Worm (Caenorhabditis elegans) whole organism, young adult: Measurements from ENCODE around the gene col-76.
A peak's percentile ranks its signal among the peaks of the same experiment; 100 is the strongest.

Experiments used
- B0019.2 ChIP-seq: fragments of 200-800 bp; sonication (Bioruptor generic); conservative IDR thresholded peaks from 2 replicates; pipeline ENCODE4 v1.3.6; 2022; ENCODE audit warnings: missing genetic modification reagents, missing genetic modification characterization, missing compliant biosample characterization
- B0261.1 ChIP-seq: sonication (generic microtip); optimal IDR thresholded peaks from 2 replicates; lab custom pipeline; 2016; ENCODE audit warnings: mild to moderate bottlenecking, missing genetic modification characterization, moderate library complexity, missing compliant biosample characterization
- C17E4.6 ChIP-seq: fragments of 200-800 bp; sonication (Bioruptor generic); IDR thresholded peaks from 2 replicates; pipeline ENCODE4 v1.3.6; 2022; ENCODE audit warnings: missing genetic modification reagents, missing genetic modification characterization, missing compliant biosample characterization
- F10E7.11 ChIP-seq: sonication (generic microtip); optimal IDR thresholded peaks from 2 replicates; lab custom pipeline; 2017; ENCODE audit warnings: mild to moderate bottlenecking, missing genetic modification characterization, moderate library complexity, missing compliant biosample characterization
- F57A8.1 ChIP-seq: fragments of 200-800 bp; sonication (Bioruptor generic); optimal IDR thresholded peaks from 2 replicates; lab custom pipeline; 2018; ENCODE audit warnings: mild to moderate bottlenecking, missing genetic modification characterization, moderate library complexity, missing compliant biosample characterization
- K12H6.12 ChIP-seq: fragments of 200-800 bp; sonication (Bioruptor generic); optimal IDR thresholded peaks from 2 replicates; lab custom pipeline; 2018; ENCODE audit warnings: mild to moderate bottlenecking, missing genetic modification characterization, missing compliant biosample characterization
- T07F8.4 ChIP-seq: sonication (generic microtip); optimal IDR thresholded peaks from 2 replicates; lab custom pipeline; 2016; ENCODE audit warnings: mild to moderate bottlenecking, missing genetic modification characterization, moderate library complexity, missing compliant biosample characterization
- Y53F4B.3 ChIP-seq: fragments of 200-800 bp; sonication (Bioruptor generic); IDR thresholded peaks from 2 replicates; pipeline ENCODE4 v1.3.6; 2022; ENCODE audit warnings: missing genetic modification reagents, missing genetic modification characterization, missing compliant biosample characterization
- Y56A3A.18 ChIP-seq: fragments of 200-800 bp; sonication (Bioruptor generic); IDR thresholded peaks from 2 replicates; pipeline ENCODE4 v1.3.6; 2022; ENCODE audit warnings: missing genetic modification reagents, missing genetic modification characterization, missing compliant biosample characterization
- ZK185.1 ChIP-seq: sonication (generic microtip); optimal IDR thresholded peaks from 2 replicates; lab custom pipeline; 2016; ENCODE audit warnings: mild to moderate bottlenecking, missing genetic modification characterization, missing compliant biosample characterization; ENCODE audit not compliant: poor library complexity, severe bottlenecking
- attf-3 ChIP-seq: fragments of 200-800 bp; sonication (Bioruptor generic); conservative IDR thresholded peaks from 2 replicates; pipeline ENCODE4 v1.3.6; 2022; ENCODE audit warnings: missing genetic modification reagents, missing genetic modification characterization, missing compliant biosample characterization
- attf-6 ChIP-seq: fragments of 200-800 bp; sonication (Bioruptor generic); IDR thresholded peaks from 2 replicates; pipeline ENCODE4 v1.3.6; 2022; ENCODE audit warnings: missing genetic modification reagents, missing genetic modification characterization, missing compliant biosample characterization
- bed-2 ChIP-seq: fragments of 200-800 bp; sonication (Bioruptor generic); IDR thresholded peaks from 2 replicates; pipeline ENCODE4 v1.3.6; 2022; ENCODE audit warnings: missing genetic modification reagents, missing genetic modification characterization, missing compliant biosample characterization
- ceh-58 ChIP-seq: fragments of 200-800 bp; sonication (Bioruptor generic); IDR thresholded peaks from 2 replicates; pipeline ENCODE4 v1.3.6; 2022; ENCODE audit warnings: missing genetic modification characterization, missing compliant biosample characterization
- fkh-3 ChIP-seq: sonication (generic microtip); optimal IDR thresholded peaks from 2 replicates; lab custom pipeline; 2016; ENCODE audit warnings: mild to moderate bottlenecking, missing genetic modification characterization, missing compliant biosample characterization
- him-1 ChIP-seq: sonication (generic microtip); optimal IDR thresholded peaks from 2 replicates; lab custom pipeline; 2016; ENCODE audit warnings: missing genotype, missing genetic modification reagents, missing genetic modification characterization, missing compliant biosample characterization
- hlh-12 ChIP-seq: sonication (generic microtip); optimal IDR thresholded peaks from 2 replicates; lab custom pipeline; 2016; ENCODE audit warnings: missing genetic modification characterization, missing compliant biosample characterization
- hlh-26 ChIP-seq: fragments of 200-800 bp; sonication (Bioruptor generic); conservative IDR thresholded peaks from 2 replicates; pipeline ENCODE4 v1.3.6; 2022; ENCODE audit warnings: missing genetic modification reagents, missing genetic modification characterization, missing compliant biosample characterization
- hmg-1.2 ChIP-seq: fragments of 200-800 bp; sonication (Bioruptor generic); IDR thresholded peaks from 2 replicates; pipeline ENCODE4 v1.3.6; 2022; ENCODE audit warnings: missing genetic modification reagents, missing genetic modification characterization, missing compliant biosample characterization
- hrde-1 ChIP-seq: sonication (generic microtip); optimal IDR thresholded peaks from 2 replicates; lab custom pipeline; 2016; ENCODE audit warnings: missing genetic modification characterization, mild to moderate bottlenecking, missing compliant biosample characterization, moderate library complexity, missing genotype, missing genetic modification reagents, borderline replicate concordance
- let-607 ChIP-seq, 2 experiments: fragments of 200-800 bp in 1 of 2; sonication (Bioruptor generic) in 1 of 2; sonication (generic microtip) in 1 of 2; optimal IDR thresholded peaks; 2 replicates each; lab custom pipeline; 2016 to 2018; ENCODE audit warnings: mild to moderate bottlenecking in 2 of 2, missing compliant biosample characterization in 2 of 2, missing genetic modification characterization in 2 of 2, moderate library complexity in 2 of 2, missing genotype in 1 of 2
- lin-35 ChIP-seq, 3 experiments: fragments of 150-350 bp in 2 of 3; sonication (generic microtip) in 1 of 3; optimal IDR thresholded peaks; 2 replicates each; lab custom pipeline; 2014 to 2018; ENCODE audit warnings: missing biosample characterization in 3 of 3, missing genetic modification characterization in 3 of 3, missing genetic modification reagents in 3 of 3
- lin-54 ChIP-seq: fragments of 200-800 bp; sonication (Bioruptor generic); optimal IDR thresholded peaks from 2 replicates; lab custom pipeline; 2018; ENCODE audit warnings: mild to moderate bottlenecking, missing genetic modification characterization, missing compliant biosample characterization
- lir-1 ChIP-seq: fragments of 200-800 bp; sonication (Bioruptor generic); conservative IDR thresholded peaks from 2 replicates; pipeline ENCODE4 v1.3.6; 2022; ENCODE audit warnings: missing genetic modification reagents, missing genetic modification characterization, missing compliant biosample characterization
- madf-3 ChIP-seq: fragments of 200-800 bp; sonication (Bioruptor generic); IDR thresholded peaks from 2 replicates; pipeline ENCODE4 v1.3.6; 2022; ENCODE audit warnings: missing genetic modification reagents, missing genetic modification characterization, missing compliant biosample characterization
- madf-8 ChIP-seq: fragments of 200-800 bp; sonication (Bioruptor generic); conservative IDR thresholded peaks from 2 replicates; pipeline ENCODE4 v1.3.6; 2022; ENCODE audit warnings: missing genetic modification reagents, missing genetic modification characterization, missing compliant biosample characterization
- mxl-1 ChIP-seq: sonication (generic microtip); optimal IDR thresholded peaks from 2 replicates; lab custom pipeline; 2016; ENCODE audit warnings: missing genetic modification characterization, missing compliant biosample characterization
- nfyb-1 ChIP-seq: fragments of 200-800 bp; sonication (Bioruptor generic); IDR thresholded peaks from 2 replicates; pipeline ENCODE4 v1.3.6; 2022; ENCODE audit warnings: missing genetic modification reagents, missing genetic modification characterization, missing compliant biosample characterization
- nhr-90 ChIP-seq: sonication (generic microtip); optimal IDR thresholded peaks from 2 replicates; lab custom pipeline; 2016; ENCODE audit warnings: missing genotype, mild to moderate bottlenecking, missing genetic modification characterization, missing compliant biosample characterization
- pbrm-1 ChIP-seq: fragments of 200-800 bp; sonication (Bioruptor generic); IDR thresholded peaks from 2 replicates; pipeline ENCODE4 v1.3.6; 2022; ENCODE audit warnings: missing genetic modification reagents, missing genetic modification characterization, missing compliant biosample characterization
- rpc-1 ChIP-seq, 2 experiments: fragments of 150-350 bp in 1 of 2; sonication (generic microtip) in 1 of 2; optimal IDR thresholded peaks; 2 replicates each; lab custom pipeline; 2014 to 2018; ENCODE audit warnings: missing biosample characterization in 1 of 2, missing genetic modification characterization in 1 of 2, missing genetic modification reagents in 1 of 2, missing genotype in 1 of 2
- snpc-1.3 ChIP-seq: sonication (generic microtip); optimal IDR thresholded peaks from 2 replicates; lab custom pipeline; 2017; ENCODE audit warnings: missing genetic modification characterization, mild to moderate bottlenecking, missing compliant biosample characterization, antibody characterized with exemption, moderate library complexity, missing genotype, missing genetic modification reagents; ENCODE audit not compliant: insufficient read depth
- snpc-3.4 ChIP-seq: sonication (generic microtip); optimal IDR thresholded peaks from 2 replicates; lab custom pipeline; 2017; ENCODE audit warnings: missing genetic modification characterization, mild to moderate bottlenecking, missing compliant biosample characterization, antibody characterized with exemption, moderate library complexity, missing genotype, missing genetic modification reagents
- snpc-4 ChIP-seq, 5 experiments: fragments of 150-350 bp in 1 of 5; sonication (generic microtip) in 4 of 5; optimal IDR thresholded peaks; 2 replicates each; lab custom pipeline; 2014 to 2018; ENCODE audit warnings: missing genetic modification characterization in 5 of 5, missing biosample characterization in 3 of 5, antibody characterized with exemption in 2 of 5, mild to moderate bottlenecking in 2 of 5, missing compliant biosample characterization in 2 of 5, missing genotype in 2 of 5, moderate library complexity in 2 of 5, missing genetic modification reagents in 1 of 5
- sptf-2 ChIP-seq: fragments of 200-800 bp; sonication (Bioruptor generic); optimal IDR thresholded peaks from 2 replicates; lab custom pipeline; 2018; ENCODE audit warnings: mild to moderate bottlenecking, missing genetic modification characterization, missing compliant biosample characterization
- tbp1 ChIP-seq: fragments of 200-800 bp; sonication (Bioruptor generic); optimal IDR thresholded peaks from 2 replicates; lab custom pipeline; 2018; ENCODE audit warnings: mild to moderate bottlenecking, missing genetic modification characterization, missing compliant biosample characterization
- unc-62 ChIP-seq: fragments of 150-350 bp; optimal IDR thresholded peaks from 2 replicates; lab custom pipeline; 2014; ENCODE audit warnings: missing biosample characterization, missing genetic modification reagents, missing genetic modification characterization
- ztf-18 ChIP-seq: sonication (generic microtip); optimal IDR thresholded peaks from 2 replicates; lab custom pipeline; 2016; ENCODE audit warnings: missing genotype, mild to moderate bottlenecking, missing genetic modification characterization, missing compliant biosample characterization
- ztf-22 ChIP-seq: fragments of 200-800 bp; sonication (Bioruptor generic); optimal IDR thresholded peaks from 2 replicates; lab custom pipeline; 2018; ENCODE audit warnings: mild to moderate bottlenecking, missing genetic modification characterization, moderate library complexity, missing compliant biosample characterization
- ztf-26 ChIP-seq: sonication (generic microtip); optimal IDR thresholded peaks from 2 replicates; lab custom pipeline; 2017; ENCODE audit warnings: missing genetic modification characterization, missing compliant biosample characterization
- ztf-28 ChIP-seq: fragments of 200-800 bp; sonication (Bioruptor generic); IDR thresholded peaks from 2 replicates; pipeline ENCODE4 v1.3.6; 2022; ENCODE audit warnings: missing genetic modification reagents, missing genetic modification characterization, missing compliant biosample characterization
- ztf-3 ChIP-seq: fragments of 200-800 bp; sonication (Bioruptor generic); optimal IDR thresholded peaks from 2 replicates; lab custom pipeline; 2018; ENCODE audit warnings: mild to moderate bottlenecking, missing genetic modification characterization, missing compliant biosample characterization

col-76 gene

DNA sequence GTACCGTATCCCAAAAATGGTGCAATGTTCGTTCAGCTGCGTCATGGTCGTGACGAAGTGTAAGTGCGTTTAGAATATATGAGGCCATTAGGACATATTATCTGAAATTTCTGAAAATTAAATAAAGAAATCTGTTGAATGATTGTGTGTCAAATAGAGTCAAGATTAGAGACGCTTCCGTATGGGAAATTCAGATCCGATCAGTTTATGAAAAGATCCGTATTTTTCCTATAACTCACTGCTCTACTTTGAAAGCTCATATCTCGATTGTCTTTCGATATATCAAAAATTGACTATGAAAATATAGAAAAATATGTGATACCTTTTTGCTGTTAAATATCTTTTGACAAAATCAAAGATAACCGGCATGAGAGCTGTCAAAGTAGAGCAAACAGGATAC lies 23.9 kb upstream of the col-76 start, which contains the start of gene T05C12.4:
T05C12.4 (minus strand) TSS at position 101 of the 400 bp plus-strand sequence.
- no peak for TF ChIP-seq ceh-58
- TF ChIP-seq ztf-26 (tag; lab: Kevin White, UChicago): no peak
- no peak for TF ChIP-seq bed-2
- no peak for TF ChIP-seq hlh-26 (GFP tag; lab: Robert Waterston, UW)
- no peak for TF ChIP-seq B0019.2 (GFP tag; lab: Robert Waterston, UW)
- no peak for TF ChIP-seq nfyb-1 (GFP tag; lab: Robert Waterston, UW)
- TF ChIP-seq Y53F4B.3 (GFP tag; lab: Robert Waterston, UW): no peak
- TF ChIP-seq lir-1: no peak
- TF ChIP-seq let-607 (tag; optimal IDR thresholded peaks at IDR 0.05; lab: Kevin White, UChicago): no peak
- no peak for TF ChIP-seq hrde-1 (tag; lab: Kevin White, UChicago)
- TF ChIP-seq ztf-28 (GFP tag; lab: Robert Waterston, UW): no peak
- no peak for TF ChIP-seq snpc-1.3 (tag; lab: Kevin White, UChicago)

DNA sequence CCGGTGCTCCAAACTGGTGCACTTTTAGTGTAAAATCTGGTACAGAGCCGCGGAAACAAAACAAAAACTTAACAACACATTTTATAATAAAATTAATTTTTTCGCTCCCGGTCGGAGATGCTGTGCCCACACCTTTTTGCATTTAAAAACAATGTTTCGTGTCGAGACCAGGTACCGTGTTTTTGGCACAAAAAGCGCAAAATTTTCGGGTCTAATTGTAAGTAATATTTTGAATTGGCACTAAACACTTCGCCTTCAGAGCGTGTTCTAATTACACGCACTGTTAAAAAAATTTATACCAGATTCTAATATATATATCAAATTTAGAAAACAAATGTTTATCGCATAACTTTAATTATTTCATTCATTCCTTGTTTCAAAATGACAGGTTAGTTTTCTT lies 22.7 kb upstream of the col-76 start, which contains the start of gene dylt-3:
dylt-3 (plus strand) TSS at position 301 of the 400 bp plus-strand sequence.
- no peak for TF ChIP-seq lin-54 (GFP tag; lab: Kevin White, UChicago)
- no peak for TF ChIP-seq ZK185.1 (tag; lab: Kevin White, UChicago)
- TF ChIP-seq rpc-1 (optimal IDR thresholded peaks at IDR 0.05; lab: Kevin White, UChicago): no peak
- TF ChIP-seq rpc-1 (tag; optimal IDR thresholded peaks at IDR 0.05; lab: Kevin White, UChicago): no peak
- TF ChIP-seq pbrm-1 (GFP tag; lab: Robert Waterston, UW): no peak
- TF ChIP-seq nhr-90 (tag; lab: Kevin White, UChicago): no peak
- TF ChIP-seq snpc-4 (GFP tag; optimal IDR thresholded peaks at IDR 0.05; lab: Kevin White, UChicago): no peak
- no peak for TF ChIP-seq snpc-4 (tag; optimal IDR thresholded peaks at IDR 0.05; lab: Kevin White, UChicago)
- no peak for TF ChIP-seq hlh-26 (GFP tag; lab: Robert Waterston, UW)
- TF ChIP-seq madf-8 (GFP tag; lab: Robert Waterston, UW): no peak
- TF ChIP-seq C17E4.6 (GFP tag; lab: Robert Waterston, UW): no peak
- TF ChIP-seq snpc-3.4 (tag; lab: Kevin White, UChicago): no peak
- TF ChIP-seq unc-62 (GFP tag; lab: Kevin White, UChicago): no peak
- TF ChIP-seq attf-6 (GFP tag; lab: Robert Waterston, UW): no peak
- TF ChIP-seq F57A8.1 (GFP tag; lab: Kevin White, UChicago): no peak
- no peak for TF ChIP-seq Y56A3A.18
- TF ChIP-seq tbp1 (GFP tag; lab: Kevin White, UChicago): no peak
- no peak for TF ChIP-seq B0261.1 (tag; lab: Kevin White, UChicago)

DNA sequence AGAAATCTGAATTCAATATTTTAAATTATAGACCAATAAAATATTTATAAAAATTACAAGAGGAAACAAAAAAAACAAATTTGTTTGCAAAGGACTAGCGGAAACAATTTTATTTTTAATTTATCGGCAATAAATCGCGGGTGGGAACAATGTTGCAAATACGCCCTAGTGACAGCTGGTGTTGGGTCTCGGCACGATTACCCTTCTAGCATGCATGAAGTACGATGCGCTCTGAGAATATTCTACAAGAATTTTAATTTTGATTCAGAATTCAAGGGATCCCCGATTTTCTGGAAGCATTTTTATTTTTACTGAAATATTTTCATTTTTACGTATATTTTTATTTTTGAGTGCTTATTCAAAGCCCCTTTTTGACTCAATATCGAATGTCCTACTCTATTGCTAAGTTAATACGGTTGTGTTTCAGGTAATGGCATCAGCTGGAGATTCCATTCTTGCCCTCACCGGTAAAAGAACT lies 19.1 kb upstream of the col-76 start, which contains the start of the genes mig-5 and cct-1:
mig-5 (minus strand) TSS at position 8 of the 478 bp plus-strand sequence.
cct-1 (plus strand) TSS at position 428 of the 478 bp plus-strand sequence.
- no peak for TF ChIP-seq F10E7.11
- TF ChIP-seq ztf-3 (GFP tag; lab: Kevin White, UChicago): peak; percentile 27
- peak; percentile 75 for TF ChIP-seq hmg-1.2 (GFP tag; lab: Robert Waterston, UW)
- TF ChIP-seq ztf-18 (tag; lab: Kevin White, UChicago): peak; percentile 77
- peak; percentile 9 for TF ChIP-seq T07F8.4
- TF ChIP-seq him-1: peak; percentile 54
- peak; percentile 79 for TF ChIP-seq attf-3 (GFP tag; lab: Robert Waterston, UW)
- no peak for TF ChIP-seq sptf-2
- TF ChIP-seq K12H6.12 (tag; lab: Kevin White, UChicago): peak; percentile 77
- TF ChIP-seq ztf-22: no peak
- peak; percentile 83; the same call in 1 of the 2 replicates for TF ChIP-seq madf-3 (GFP tag; lab: Robert Waterston, UW)
- no peak for TF ChIP-seq hlh-12 (tag; lab: Kevin White, UChicago)
- peak; percentile 41 for TF ChIP-seq rpc-1 (optimal IDR thresholded peaks at IDR 0.05; lab: Kevin White, UChicago)
- TF ChIP-seq rpc-1 (tag; optimal IDR thresholded peaks at IDR 0.05; lab: Kevin White, UChicago): no peak
- TF ChIP-seq lin-35 (GFP tag; optimal IDR thresholded peaks at IDR 0.05; lab: Kevin White, UChicago): peak in 2 of 3 experiments; percentile 77 to 92
- TF ChIP-seq B0261.1 (tag; lab: Kevin White, UChicago): no peak
- no peak for TF ChIP-seq fkh-3 (tag; lab: Kevin White, UChicago)
- no peak for TF ChIP-seq mxl-1 (tag; lab: Kevin White, UChicago)
- TF ChIP-seq madf-8 (GFP tag; lab: Robert Waterston, UW): peak; percentile 71
